Fruit fly (Drosophila melanogaster): ENCODE data around the gene CG13930.

Gene CG13930

dm6 chr3L:1688161-1688560 lies 15.6 kb upstream of the CG13930 start:
- TF ChIP-seq CG13204 (GFP tag; optimal IDR thresholded peaks at IDR 0.05): no peak
- no peak for TF ChIP-seq D1 (tag; optimal IDR thresholded peaks at IDR 0.05)
- peak; percentile 22 for TF ChIP-seq CG8159 (tag; optimal IDR thresholded peaks at IDR 0.05)
- TF ChIP-seq CG14655 (GFP tag; optimal IDR thresholded peaks at IDR 0.05): peak; percentile 50
- no peak for TF ChIP-seq gl (tag; optimal IDR thresholded peaks at IDR 0.05)
- peak; percentile 12 for TF ChIP-seq CG9948 (tag; optimal IDR thresholded peaks at IDR 0.05)
- no peak for TF ChIP-seq CG34367 (tag; optimal IDR thresholded peaks at IDR 0.05)
- peak; percentile 42 for TF ChIP-seq CG8301 (tag; optimal IDR thresholded peaks at IDR 0.05)

- TF ChIP-seq CG8159 (tag; optimal IDR thresholded peaks at IDR 0.05) (peak; percentile 77), CG9948 (tag; optimal IDR thresholded peaks at IDR 0.05) (peak; percentile 63), EcR (GFP tag; optimal IDR thresholded peaks at IDR 0.05) (no peak), fd96Ca (GFP tag; IDR thresholded peaks at IDR 0.05) (peak; percentile 71; the same call in 2 of the 3 replicates), rn (GFP tag; IDR thresholded peaks at IDR 0.05) (no peak; the same call in 1 of the 2 replicates), CG4496 (GFP tag; IDR thresholded peaks at IDR 0.05) (peak; percentile 82), CG15710 (tag; optimal IDR thresholded peaks at IDR 0.05) (peak; percentile 67), CG14655 (GFP tag; optimal IDR thresholded peaks at IDR 0.05) (peak; percentile 57), D1 (tag; optimal IDR thresholded peaks at IDR 0.05) (no peak), CG34367 (tag; optimal IDR thresholded peaks at IDR 0.05) (peak; percentile 41), Pif1B (GFP tag; optimal IDR thresholded peaks at IDR 0.05) (peak; percentile 68), CG13204 (GFP tag; optimal IDR thresholded peaks at IDR 0.05) (no peak), CG32121 (GFP tag; IDR thresholded peaks at IDR 0.05) (no peak), CG17806 (tag; optimal IDR thresholded peaks at IDR 0.05) (peak; percentile 64), CG10348 (GFP tag; IDR thresholded peaks at IDR 0.05) (no peak), gl (tag; optimal IDR thresholded peaks at IDR 0.05) (peak; percentile 44), Snoo (tag; optimal IDR thresholded peaks at IDR 0.05) (peak; percentile 17), Ets98B (GFP tag; IDR thresholded peaks at IDR 0.05) (0 out of 2 replicates have a peak, but pooled peaks have one; percentile 21), CG12605 (GFP tag; IDR thresholded peaks at IDR 0.05) (peak; percentile 77), CG8301 (tag; optimal IDR thresholded peaks at IDR 0.05) (peak; percentile 26), Pif1A (GFP tag; optimal IDR thresholded peaks at IDR 0.05) (peak; percentile 66)
Measured at dm6 chr3L:1683091-1683490, 10.6 kb upstream of the CG13930 start.

dm6 chr3L:1679394-1679793 lies 6.9 kb upstream of the CG13930 start:
- no peak for TF ChIP-seq D1 (tag; optimal IDR thresholded peaks at IDR 0.05)
- TF ChIP-seq CG32121 (GFP tag; IDR thresholded peaks at IDR 0.05): no peak
- peak; percentile 23 for TF ChIP-seq EcR (GFP tag; optimal IDR thresholded peaks at IDR 0.05)
- peak; percentile 35 for TF ChIP-seq CG14655 (GFP tag; optimal IDR thresholded peaks at IDR 0.05)
- no peak for TF ChIP-seq fd96Ca (GFP tag; IDR thresholded peaks at IDR 0.05)
- TF ChIP-seq CG10348 (GFP tag; IDR thresholded peaks at IDR 0.05): no peak
- no peak for TF ChIP-seq Ets98B (GFP tag; IDR thresholded peaks at IDR 0.05)
- TF ChIP-seq CG9948 (tag; optimal IDR thresholded peaks at IDR 0.05): peak; percentile 28
- peak; percentile 5 for TF ChIP-seq gl (tag; optimal IDR thresholded peaks at IDR 0.05)
- no peak for TF ChIP-seq CG34367 (tag; optimal IDR thresholded peaks at IDR 0.05)
- TF ChIP-seq CG12605 (GFP tag; IDR thresholded peaks at IDR 0.05): no peak
- peak; percentile 36 for TF ChIP-seq Pif1A (GFP tag; optimal IDR thresholded peaks at IDR 0.05)
- TF ChIP-seq CG13204 (GFP tag; optimal IDR thresholded peaks at IDR 0.05): no peak
- peak; percentile 11 for TF ChIP-seq Pif1B (GFP tag; optimal IDR thresholded peaks at IDR 0.05)
- TF ChIP-seq CG4496 (GFP tag; IDR thresholded peaks at IDR 0.05): no peak
- TF ChIP-seq CG17806 (tag; optimal IDR thresholded peaks at IDR 0.05): peak; percentile 23
- TF ChIP-seq CG15710 (tag; optimal IDR thresholded peaks at IDR 0.05): peak; percentile 38
- TF ChIP-seq Snoo (tag; optimal IDR thresholded peaks at IDR 0.05): peak; percentile 39
- no peak for TF ChIP-seq rn (GFP tag; IDR thresholded peaks at IDR 0.05)
- peak; percentile 61 for TF ChIP-seq CG8159 (tag; optimal IDR thresholded peaks at IDR 0.05)
- TF ChIP-seq CG8301 (tag; optimal IDR thresholded peaks at IDR 0.05): peak; percentile 9

dm6 chr3L:1676222-1676621 lies 3.7 kb upstream of the CG13930 start:
- TF ChIP-seq CG13204 (GFP tag; optimal IDR thresholded peaks at IDR 0.05) (no peak), CG12605 (GFP tag; IDR thresholded peaks at IDR 0.05) (no peak), CG34367 (tag; optimal IDR thresholded peaks at IDR 0.05) (no peak), EcR (GFP tag; optimal IDR thresholded peaks at IDR 0.05) (no peak), Pif1B (GFP tag; optimal IDR thresholded peaks at IDR 0.05) (no peak), D1 (tag; optimal IDR thresholded peaks at IDR 0.05) (no peak), fd96Ca (GFP tag; IDR thresholded peaks at IDR 0.05) (no peak)

- TF ChIP-seq CG8301 (tag; optimal IDR thresholded peaks at IDR 0.05) (no peak), CG14655 (GFP tag; optimal IDR thresholded peaks at IDR 0.05) (no peak), Pif1A (GFP tag; optimal IDR thresholded peaks at IDR 0.05) (no peak), rn (GFP tag; IDR thresholded peaks at IDR 0.05) (no peak), CG15710 (tag; optimal IDR thresholded peaks at IDR 0.05) (no peak), Snoo (tag; optimal IDR thresholded peaks at IDR 0.05) (no peak), gl (tag; optimal IDR thresholded peaks at IDR 0.05) (no peak), CG34367 (tag; optimal IDR thresholded peaks at IDR 0.05) (no peak), CG10348 (GFP tag; IDR thresholded peaks at IDR 0.05) (no peak), CG13204 (GFP tag; optimal IDR thresholded peaks at IDR 0.05) (no peak), Pif1B (GFP tag; optimal IDR thresholded peaks at IDR 0.05) (no peak), CG4496 (GFP tag; IDR thresholded peaks at IDR 0.05) (no peak), CG32121 (GFP tag; IDR thresholded peaks at IDR 0.05) (no peak), Ets98B (GFP tag; IDR thresholded peaks at IDR 0.05) (no peak), CG12605 (GFP tag; IDR thresholded peaks at IDR 0.05) (no peak), CG9948 (tag; optimal IDR thresholded peaks at IDR 0.05) (no peak), fd96Ca (GFP tag; IDR thresholded peaks at IDR 0.05) (no peak)
Measured at dm6 chr3L:1675242-1675641, 2.7 kb upstream of the CG13930 start.

- TF ChIP-seq D1 (tag; optimal IDR thresholded peaks at IDR 0.05): no peak
- no peak for TF ChIP-seq CG8301 (tag; optimal IDR thresholded peaks at IDR 0.05)
- no peak for TF ChIP-seq EcR (GFP tag; optimal IDR thresholded peaks at IDR 0.05)
- TF ChIP-seq CG17806 (tag; optimal IDR thresholded peaks at IDR 0.05): no peak
- no peak for TF ChIP-seq CG9948 (tag; optimal IDR thresholded peaks at IDR 0.05)
- TF ChIP-seq Pif1A (GFP tag; optimal IDR thresholded peaks at IDR 0.05): no peak
- no peak for TF ChIP-seq CG13204 (GFP tag; optimal IDR thresholded peaks at IDR 0.05)
- TF ChIP-seq CG15710 (tag; optimal IDR thresholded peaks at IDR 0.05): no peak
- TF ChIP-seq CG10348 (GFP tag; IDR thresholded peaks at IDR 0.05): no peak
- TF ChIP-seq Ets98B (GFP tag; IDR thresholded peaks at IDR 0.05): no peak
- no peak for TF ChIP-seq CG8159 (tag; optimal IDR thresholded peaks at IDR 0.05)
- TF ChIP-seq gl (tag; optimal IDR thresholded peaks at IDR 0.05): no peak
Measured at dm6 chr3L:1674381-1674780, 1.9 kb upstream of the CG13930 start, which contains the start of gene CG7991. CG7991 (plus strand) TSS chr3L:1674709.
